Worm (Caenorhabditis elegans) whole organism, L1 larva: ENCODE results near the gene R13A1.1.

Source experiments
- aly-2 ChIP-seq: fragments of 150-350 bp; optimal IDR thresholded peaks from 2 replicates; lab custom pipeline; 2014; ENCODE audit warnings: missing biosample characterization, missing genetic modification characterization
- ama-1 ChIP-seq: fragments of 150-350 bp; optimal IDR thresholded peaks from 2 replicates; lab custom pipeline; 2014
- lin-15B ChIP-seq: fragments of 150-350 bp; sonication (generic microtip); optimal IDR thresholded peaks from 3 replicates; lab custom pipeline; 2014; ENCODE audit warnings: missing biosample characterization, missing genetic modification characterization
- nhr-11 ChIP-seq: fragments of 150-350 bp; optimal IDR thresholded peaks from 2 replicates; lab custom pipeline; 2014; ENCODE audit warnings: missing biosample characterization, missing genetic modification characterization
- nhr-237 ChIP-seq: fragments of 150-350 bp; optimal IDR thresholded peaks from 2 replicates; lab custom pipeline; 2014; ENCODE audit warnings: missing biosample characterization, missing genetic modification characterization
- nhr-71 ChIP-seq: sonication (generic microtip); optimal IDR thresholded peaks from 2 replicates; lab custom pipeline; 2016; ENCODE audit warnings: mild to moderate bottlenecking, missing genetic modification characterization, moderate library complexity, missing compliant biosample characterization
- nhr-77 ChIP-seq: fragments of 150-350 bp; optimal IDR thresholded peaks from 2 replicates; lab custom pipeline; 2014; ENCODE audit warnings: missing biosample characterization, missing genetic modification characterization
- snpc-4 ChIP-seq: fragments of 150-350 bp; optimal IDR thresholded peaks from 2 replicates; lab custom pipeline; 2014; ENCODE audit warnings: missing biosample characterization, missing genetic modification characterization

ce11 chrIV:7212769-7213168 lies 7.1 kb upstream of the R13A1.1 start:
- no peak for TF ChIP-seq nhr-11 (tag; lab: Kevin White, UChicago)
- no peak for TF ChIP-seq nhr-77 (tag; lab: Kevin White, UChicago)
- TF ChIP-seq snpc-4 (tag; lab: Kevin White, UChicago), result no peak
- no peak for TF ChIP-seq aly-2
- no peak for TF ChIP-seq lin-15B (tag; lab: Kevin White, UChicago)
- no peak for TF ChIP-seq nhr-71 (tag; lab: Kevin White, UChicago)
- TF ChIP-seq nhr-237 (tag; lab: Kevin White, UChicago), result no peak
- no peak for TF ChIP-seq ama-1 (lab: Kevin White, UChicago)
